Worm (Caenorhabditis elegans) whole organism, L3 larva: ENCODE data around the gene trpl-5.
"Not testable (repeated sequence)": the region's sequence is repeated elsewhere in the genome, so short reads cannot be mapped to it uniquely, and the experiment has no call there.

ENCODE experiments used
- R02D3.7 ChIP-seq: fragments of 150-350 bp; optimal IDR thresholded peaks from 2 replicates; lab custom pipeline; 2014; ENCODE audit warnings: missing biosample characterization, missing genetic modification characterization
- ama-1 ChIP-seq: fragments of 150-350 bp; optimal IDR thresholded peaks from 2 replicates; lab custom pipeline; 2018
- ceh-16 ChIP-seq: sonication (generic microtip); optimal IDR thresholded peaks from 2 replicates; lab custom pipeline; 2017; ENCODE audit warnings: missing biosample characterization, missing genetic modification characterization
- ceh-28 ChIP-seq: fragments of 150-350 bp; optimal IDR thresholded peaks from 2 replicates; lab custom pipeline; 2014; ENCODE audit warnings: missing biosample characterization, missing genetic modification reagents, missing genetic modification characterization
- daf-12 ChIP-seq: fragments of 150-350 bp; optimal IDR thresholded peaks from 2 replicates; lab custom pipeline; 2014; ENCODE audit warnings: missing biosample characterization, missing genetic modification reagents, missing genetic modification characterization
- egl-27 ChIP-seq: sonication (generic microtip); optimal IDR thresholded peaks from 4 replicates; lab custom pipeline; 2017; ENCODE audit warnings: missing biosample characterization, missing genetic modification reagents, missing genetic modification characterization
- elt-1 ChIP-seq: fragments of 150-350 bp; optimal IDR thresholded peaks from 2 replicates; lab custom pipeline; 2014; ENCODE audit warnings: missing biosample characterization, missing genetic modification characterization
- elt-2 ChIP-seq: sonication (generic microtip); optimal IDR thresholded peaks from 2 replicates; lab custom pipeline; 2016; ENCODE audit warnings: missing genetic modification reagents, mild to moderate bottlenecking, missing genetic modification characterization, missing compliant biosample characterization
- fkh-10 ChIP-seq: sonication (generic microtip); optimal IDR thresholded peaks from 2 replicates; lab custom pipeline; 2017; ENCODE audit warnings: missing biosample characterization, missing genetic modification reagents, missing genetic modification characterization
- fkh-2 ChIP-seq: fragments of 150-350 bp; optimal IDR thresholded peaks from 2 replicates; lab custom pipeline; 2014; ENCODE audit warnings: missing biosample characterization, missing genetic modification reagents, missing genetic modification characterization
- fos-1 ChIP-seq: fragments of 150-350 bp; optimal IDR thresholded peaks from 2 replicates; lab custom pipeline; 2014; ENCODE audit warnings: missing biosample characterization, missing genetic modification characterization
- jun-1 ChIP-seq: fragments of 150-350 bp; optimal IDR thresholded peaks from 2 replicates; lab custom pipeline; 2014; ENCODE audit warnings: missing biosample characterization, missing genetic modification reagents, missing genetic modification characterization
- lin-15B ChIP-seq: fragments of 150-350 bp; optimal IDR thresholded peaks from 2 replicates; lab custom pipeline; 2014; ENCODE audit warnings: missing biosample characterization, missing genetic modification characterization
- lin-39 ChIP-seq: fragments of 150-350 bp; optimal IDR thresholded peaks from 2 replicates; lab custom pipeline; 2018; ENCODE audit warnings: missing biosample characterization, missing genetic modification reagents, missing genetic modification characterization
- lsy-12 ChIP-seq: sonication (generic microtip); optimal IDR thresholded peaks from 2 replicates; lab custom pipeline; 2016; ENCODE audit warnings: mild to moderate bottlenecking, missing genetic modification characterization, missing compliant biosample characterization
- mdl-1 ChIP-seq: fragments of 150-350 bp; optimal IDR thresholded peaks from 2 replicates; lab custom pipeline; 2014; ENCODE audit warnings: missing biosample characterization, missing genetic modification characterization
- mml-1 ChIP-seq: fragments of 150-350 bp; sonication (generic microtip); optimal IDR thresholded peaks from 3 replicates; lab custom pipeline; 2014; ENCODE audit warnings: missing biosample characterization, missing genetic modification characterization
- nfya-1 ChIP-seq: sonication (generic microtip); optimal IDR thresholded peaks from 2 replicates; lab custom pipeline; 2017; ENCODE audit warnings: missing genetic modification characterization, mild to moderate bottlenecking, missing compliant biosample characterization, antibody characterized with exemption, moderate library complexity; ENCODE audit not compliant: insufficient read depth
- nhr-12 ChIP-seq: fragments of 150-350 bp; optimal IDR thresholded peaks from 2 replicates; lab custom pipeline; 2014; ENCODE audit warnings: missing biosample characterization, missing genetic modification characterization
- nhr-23 ChIP-seq: fragments of 150-350 bp; optimal IDR thresholded peaks from 2 replicates; lab custom pipeline; 2014; ENCODE audit warnings: missing biosample characterization, missing genetic modification reagents, missing genetic modification characterization
- nhr-237 ChIP-seq: fragments of 150-350 bp; optimal IDR thresholded peaks from 2 replicates; lab custom pipeline; 2014; ENCODE audit warnings: missing biosample characterization, missing genetic modification characterization
- nhr-25 ChIP-seq: sonication (generic microtip); optimal IDR thresholded peaks from 2 replicates; lab custom pipeline; 2017; ENCODE audit warnings: missing biosample characterization, missing genetic modification characterization
- nhr-43 ChIP-seq: sonication (generic microtip); optimal IDR thresholded peaks from 2 replicates; lab custom pipeline; 2016; ENCODE audit warnings: mild to moderate bottlenecking, missing genetic modification characterization, missing compliant biosample characterization; ENCODE audit not compliant: poor library complexity, severe bottlenecking
- nhr-67 ChIP-seq: fragments of 150-350 bp; optimal IDR thresholded peaks from 2 replicates; lab custom pipeline; 2014; ENCODE audit warnings: missing biosample characterization, missing genetic modification characterization
- nhr-76 ChIP-seq: fragments of 150-350 bp; sonication (generic microtip); optimal IDR thresholded peaks from 5 replicates; lab custom pipeline; 2014; ENCODE audit warnings: missing biosample characterization, missing genetic modification characterization
- nhr-77 ChIP-seq: fragments of 150-350 bp; optimal IDR thresholded peaks from 2 replicates; lab custom pipeline; 2014; ENCODE audit warnings: missing biosample characterization, missing genetic modification characterization
- pha-4 ChIP-seq: fragments of 150-350 bp; optimal IDR thresholded peaks from 2 replicates; lab custom pipeline; 2014; ENCODE audit warnings: missing biosample characterization, missing genetic modification reagents, missing genetic modification characterization
- snpc-4 ChIP-seq: fragments of 150-350 bp; optimal IDR thresholded peaks from 2 replicates; lab custom pipeline; 2014; ENCODE audit warnings: missing biosample characterization, missing genetic modification characterization
- unc-62 ChIP-seq: fragments of 150-350 bp; sonication (generic microtip); optimal IDR thresholded peaks from 4 replicates; lab custom pipeline; 2014; ENCODE audit warnings: missing biosample characterization, missing genetic modification reagents, missing genetic modification characterization
- zag-1 ChIP-seq: fragments of 150-350 bp; optimal IDR thresholded peaks from 2 replicates; lab custom pipeline; 2014; ENCODE audit warnings: missing biosample characterization, missing genetic modification characterization
- ztf-11 ChIP-seq: fragments of 150-350 bp; optimal IDR thresholded peaks from 2 replicates; lab custom pipeline; 2014; ENCODE audit warnings: missing biosample characterization, missing genetic modification characterization

Gene trpl-5

ce11 chrII:2067451-2068021, 22.9 kb downstream of the trpl-5 start, which contains the start of gene F07E5.12:
Gene F07E5.12 (plus strand): TSS chrII:2067971.
- TF ChIP-seq lin-39; nhr-25 (tag; lab: Kevin White, UChicago); ceh-28 (tag; lab: Kevin White, UChicago): not testable (repeated sequence)

DNA sequence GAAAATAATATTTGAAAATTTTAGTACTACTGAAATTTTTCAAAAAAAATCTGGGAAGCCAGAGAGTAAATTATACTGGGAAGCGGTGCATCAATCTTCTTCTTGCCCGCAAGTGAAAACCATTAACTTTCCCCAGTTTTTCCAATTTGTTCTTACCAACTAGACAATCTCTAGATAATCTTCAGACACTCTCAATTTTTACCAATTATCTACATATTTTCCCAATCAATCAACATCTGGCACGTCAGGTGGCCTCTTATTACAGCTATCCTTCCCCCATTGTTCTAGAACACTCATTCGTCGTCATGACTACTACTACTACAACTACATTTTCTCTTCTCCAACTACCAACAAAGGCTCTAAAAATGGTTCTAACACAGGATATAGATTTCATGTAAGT, 25.9 kb downstream of the trpl-5 start, which contains the start of gene fbxb-6:
Gene fbxb-6, plus strand, starts transcription at position 301 of the 400 bp plus-strand sequence.
- TF ChIP-seq nhr-67 (tag; lab: Kevin White, UChicago) (no peak), ceh-28 (tag; lab: Kevin White, UChicago) (no peak), nhr-77 (tag; lab: Kevin White, UChicago) (no peak)
- TF ChIP-seq, all 47 proteins: peak for 0

ce11 chrII:2063989-2064388, 26.4 kb downstream of the trpl-5 start, which contains the start of gene F07E5.13:
Gene F07E5.13 (minus strand): TSS chrII:2064089.
- TF ChIP-seq ztf-11 (tag; lab: Kevin White, UChicago) (no peak), fkh-2 (tag; lab: Kevin White, UChicago) (no peak), jun-1 (no peak)

DNA sequence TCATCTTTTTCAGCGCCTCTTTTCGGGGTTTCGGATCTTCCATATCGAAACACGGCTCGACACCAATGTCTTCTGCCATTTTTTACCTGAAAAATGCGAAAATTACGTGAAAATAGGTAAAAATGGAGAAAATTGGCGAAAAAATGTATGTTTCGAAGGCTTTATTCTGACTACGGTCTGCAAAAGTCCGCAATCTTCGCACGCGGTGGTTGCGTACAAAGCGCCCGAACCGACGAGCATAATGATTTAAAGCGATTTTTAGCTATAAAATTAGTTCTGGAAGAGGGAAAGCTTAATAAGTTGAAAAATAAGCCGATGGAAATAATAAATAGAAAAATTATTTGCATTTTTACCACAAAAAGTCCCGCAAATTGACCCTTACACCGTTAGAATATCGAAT, 31.5 kb downstream of the trpl-5 start, which contains the start of gene F07E5.5:
Gene F07E5.5, minus strand, starts transcription at position 86 of the 400 bp plus-strand sequence.
- TF ChIP-seq lsy-12 (tag; lab: Kevin White, UChicago) = peak; percentile 16
- TF ChIP-seq ama-1 (lab: Kevin White, UChicago) = no peak
- TF ChIP-seq mml-1 = no peak
- no peak for TF ChIP-seq ztf-11 (tag; lab: Kevin White, UChicago)
- no peak for TF ChIP-seq pha-4
- TF ChIP-seq R02D3.7 (tag; lab: Kevin White, UChicago) = peak; percentile 44
- TF ChIP-seq nhr-76 (tag; lab: Kevin White, UChicago) = no peak
- TF ChIP-seq fkh-2 (tag; lab: Kevin White, UChicago) = no peak
- peak; percentile 40 for TF ChIP-seq lin-15B (tag; lab: Kevin White, UChicago)
- no peak for TF ChIP-seq mdl-1 (tag; lab: Kevin White, UChicago)
- no peak for TF ChIP-seq egl-27 (tag; lab: Kevin White, UChicago)
- no peak for TF ChIP-seq fkh-10
- TF ChIP-seq lin-39 = peak; percentile 10
- TF ChIP-seq nhr-237 (tag; lab: Kevin White, UChicago) = no peak
- TF ChIP-seq snpc-4 (tag; lab: Kevin White, UChicago) = peak; percentile 46
- peak; percentile 20 for TF ChIP-seq elt-2 (tag; lab: Kevin White, UChicago)
- TF ChIP-seq ceh-16 (tag; lab: Kevin White, UChicago) = no peak
- peak; percentile 41 for TF ChIP-seq nhr-23 (tag; lab: Kevin White, UChicago)
- TF ChIP-seq elt-1 = peak; percentile 31
- TF ChIP-seq nhr-67 (tag; lab: Kevin White, UChicago) = no peak
- TF ChIP-seq nhr-25 (tag; lab: Kevin White, UChicago) = peak; percentile 9
- TF ChIP-seq nfya-1 (tag; lab: Kevin White, UChicago) = peak; percentile 79
- no peak for TF ChIP-seq nhr-12

DNA sequence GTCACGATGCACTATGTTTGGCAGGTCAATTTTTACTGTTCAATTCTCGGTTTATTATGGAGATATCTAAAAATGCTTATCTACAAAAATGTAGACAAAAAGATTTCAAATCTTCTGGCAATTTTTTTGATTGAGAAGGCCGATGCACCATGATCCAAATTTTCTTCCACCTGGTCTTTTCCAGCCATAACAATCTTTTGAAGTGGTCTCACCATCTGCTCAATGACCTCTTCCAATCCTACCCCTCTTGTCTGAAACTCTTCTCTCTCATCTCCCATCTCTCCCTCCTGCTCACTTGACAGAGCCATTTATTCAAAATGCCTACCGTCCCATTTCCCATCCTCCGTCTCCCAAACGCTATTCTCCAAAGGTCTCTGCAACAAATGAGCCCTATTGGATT, 39.1 kb downstream of the trpl-5 start, which contains the start of gene fbxb-35:
Gene fbxb-35, plus strand, starts transcription at position 301 of the 400 bp plus-strand sequence.
- TF ChIP-seq lsy-12 (tag; lab: Kevin White, UChicago) (no peak), nfya-1 (tag; lab: Kevin White, UChicago) (no peak), fos-1 (no peak), zag-1 (tag; lab: Kevin White, UChicago) (no peak), nhr-77 (tag; lab: Kevin White, UChicago) (no peak), nhr-43 (tag; lab: Kevin White, UChicago) (no peak), mml-1 (no peak), daf-12 (tag; lab: Kevin White, UChicago) (no peak), nhr-25 (tag; lab: Kevin White, UChicago) (no peak)
- TF ChIP-seq, all 47 proteins: peak for 0

- TF ChIP-seq unc-62 (GFP tag; lab: Kevin White, UChicago); egl-27 (tag; lab: Kevin White, UChicago); nfya-1 (tag; lab: Kevin White, UChicago): not testable (repeated sequence)
- TF ChIP-seq, all 47 proteins: peak for 0; not testable (repeated sequence) for 47
Observed at ce11 chrII:2046556-2046955, 43.9 kb downstream of the trpl-5 start, which contains the start of gene math-1. Gene math-1 (minus strand): TSS chrII:2046656.
